Fruit fly (Drosophila melanogaster): ENCODE measurements around the gene Mnt.

Mnt gene

DNA sequence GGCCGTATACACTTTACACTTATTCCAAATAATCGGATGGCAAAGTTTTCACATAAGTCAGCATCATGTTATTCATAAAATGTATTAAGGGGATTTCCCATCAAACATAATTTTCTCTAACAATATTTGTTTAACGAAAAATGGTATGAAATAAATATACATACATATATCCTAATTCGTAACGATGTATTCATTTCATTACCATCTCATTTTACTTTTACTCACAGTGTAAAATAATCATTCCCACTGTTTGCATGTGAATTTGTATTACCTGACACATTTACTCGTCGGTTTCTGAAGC is 73.6 kb downstream of the Mnt start (continued):
- TF ChIP-seq slbo (GFP tag; IDR thresholded peaks at IDR 0.05) (peak; percentile 50), aop (GFP tag; IDR thresholded peaks at IDR 0.05) (no peak), ttk (GFP tag; IDR thresholded peaks at IDR 0.05) (no peak), tll (GFP tag; optimal IDR thresholded peaks at IDR 0.05) (no peak), CG15514 (GFP tag; optimal IDR thresholded peaks at IDR 0.05) (no peak), CG12659 (GFP tag; optimal IDR thresholded peaks at IDR 0.05) (peak; percentile 29), CG3163 (GFP tag; optimal IDR thresholded peaks at IDR 0.05) (no peak), gsb (GFP tag; IDR thresholded peaks at IDR 0.05) (no peak), lbe (GFP tag; optimal IDR thresholded peaks at IDR 0.05) (no peak), oc (tag; optimal IDR thresholded peaks at IDR 0.05) (no peak), CG18599 (GFP tag; optimal IDR thresholded peaks at IDR 0.05) (peak; percentile 37), CG10267 (tag; optimal IDR thresholded peaks at IDR 0.05) (no peak), CG17359 (tag; optimal IDR thresholded peaks at IDR 0.05) (peak; percentile 57), CG15073 (GFP tag; optimal IDR thresholded peaks at IDR 0.05) (no peak), NfI (GFP tag; optimal IDR thresholded peaks at IDR 0.05) (peak; percentile 16), CG8290 (GFP tag; optimal IDR thresholded peaks at IDR 0.05) (no peak), CG8290 (tag; optimal IDR thresholded peaks at IDR 0.05) (peak in 1 of 2 experiments; percentile 50), ewg (GFP tag; optimal IDR thresholded peaks at IDR 0.05) (peak; percentile 27), phol (tag; optimal IDR thresholded peaks at IDR 0.05) (peak; percentile 41), CG2712 (tag; optimal IDR thresholded peaks at IDR 0.05) (peak; percentile 36), CG10321 (GFP tag; IDR thresholded peaks at IDR 0.05) (no peak), ato (GFP tag; IDR thresholded peaks at IDR 0.05; ENCODE audit: partially characterized antibody) (no peak), CG9437 (GFP tag; optimal IDR thresholded peaks at IDR 0.05) (no peak), Blimp-1 (GFP tag; optimal IDR thresholded peaks at IDR 0.05) (peak; percentile 39), D19A (tag; optimal IDR thresholded peaks at IDR 0.05) (peak; percentile 76), ATbp (GFP tag; optimal IDR thresholded peaks at IDR 0.05) (peak; percentile 29), Atf-2 (GFP tag; optimal IDR thresholded peaks at IDR 0.05) (no peak), CG11085 (GFP tag; IDR thresholded peaks at IDR 0.05) (no peak), CG16815 (GFP tag; optimal IDR thresholded peaks at IDR 0.05) (no peak), bab2 (GFP tag; optimal IDR thresholded peaks at IDR 0.05) (no peak), Jarid2 (GFP tag; optimal IDR thresholded peaks at IDR 0.05) (no peak), schlank (tag; optimal IDR thresholded peaks at IDR 0.05) (no peak), HLH4C (GFP tag; IDR thresholded peaks at IDR 0.05; ENCODE audit: partially characterized antibody) (no peak), Fer2 (tag; optimal IDR thresholded peaks at IDR 0.05) (no peak), sob (GFP tag; IDR thresholded peaks at IDR 0.05) (0 out of 2 replicates have a peak, but pooled peaks have one; percentile 21), hb (GFP tag; IDR thresholded peaks at IDR 0.05; ENCODE audit: partially characterized antibody) (no peak), Bgb (GFP tag; IDR thresholded peaks at IDR 0.05; ENCODE audit: partially characterized antibody) (no peak), CG2116 (GFP tag; optimal IDR thresholded peaks at IDR 0.05) (no peak), dimm (GFP tag; IDR thresholded peaks at IDR 0.05) (no peak), Fer1 (GFP tag; optimal IDR thresholded peaks at IDR 0.05) (peak; percentile 24), sima (GFP tag; optimal IDR thresholded peaks at IDR 0.05) (no peak), CG5180 (GFP tag; optimal IDR thresholded peaks at IDR 0.05) (no peak), Myb (GFP tag; optimal IDR thresholded peaks at IDR 0.05) (peak; percentile 8), Meics (GFP tag; optimal IDR thresholded peaks at IDR 0.05) (peak; percentile 40), CG2120 (GFP tag; optimal IDR thresholded peaks at IDR 0.05) (peak; percentile 51), CG12299 (tag; optimal IDR thresholded peaks at IDR 0.05) (no peak), Nf-YB (GFP tag; optimal IDR thresholded peaks at IDR 0.05) (no peak), CG2678 (tag; optimal IDR thresholded peaks at IDR 0.05) (peak; percentile 68), CG7556 (GFP tag; optimal IDR thresholded peaks at IDR 0.05) (peak; percentile 45), CG33213 (GFP tag; optimal IDR thresholded peaks at IDR 0.05) (no peak), repo (GFP tag; optimal IDR thresholded peaks at IDR 0.05) (no peak)
